Fruit fly (Drosophila melanogaster): Measurements from ENCODE around the gene CG13898.

DNA sequence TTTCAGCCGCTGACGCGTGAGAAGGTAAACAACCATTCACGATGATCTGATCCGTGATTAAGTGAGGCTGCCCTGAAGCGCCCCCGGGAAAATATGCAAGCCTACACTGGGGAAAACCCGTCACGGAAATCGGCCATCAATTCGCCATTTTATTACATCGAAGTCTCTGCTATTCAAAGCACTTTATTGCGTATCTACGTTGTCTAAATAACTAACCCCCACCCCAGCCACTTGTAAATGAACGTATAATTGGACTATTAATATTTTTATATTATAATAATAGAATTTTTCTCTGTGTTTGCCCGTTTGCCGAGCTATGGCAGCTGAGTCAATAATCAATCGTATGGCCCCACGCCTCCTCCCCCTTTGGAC is 37.6 kb downstream of the CG13898 start:
- peak; percentile 19 for TF ChIP-seq CG7101 (tag; optimal IDR thresholded peaks at IDR 0.05)
- TF ChIP-seq pad (GFP tag; optimal IDR thresholded peaks at IDR 0.05), result no peak
- no peak for TF ChIP-seq Crg-1 (GFP tag; optimal IDR thresholded peaks at IDR 0.05)
- TF ChIP-seq kay (GFP tag; ENCODE audit: borderline replicate concordance), result no peak
- no peak for TF ChIP-seq bab1 (GFP tag; optimal IDR thresholded peaks at IDR 0.05)
- no peak for TF ChIP-seq Mnt (GFP tag; optimal IDR thresholded peaks at IDR 0.05)
- TF ChIP-seq cic (GFP tag; optimal IDR thresholded peaks at IDR 0.05), result no peak
- no peak for TF ChIP-seq cnc (optimal IDR thresholded peaks at IDR 0.05)
- TF ChIP-seq ovo (GFP tag; optimal IDR thresholded peaks at IDR 0.05), result no peak
- no peak for TF ChIP-seq CG1620 (GFP tag; optimal IDR thresholded peaks at IDR 0.05)
- no peak for TF ChIP-seq CG12768 (GFP tag; optimal IDR thresholded peaks at IDR 0.05)
- TF ChIP-seq Clk (GFP tag; optimal IDR thresholded peaks at IDR 0.05), result peak; percentile 15
- TF ChIP-seq tj (GFP tag; optimal IDR thresholded peaks at IDR 0.05), result no peak

Data from whole organism, adult.